Worm (Caenorhabditis elegans) whole organism, L4/young adult: ENCODE results near the gene cwp-5.

Experiments
- dao-5 ChIP-seq: sonication (generic microtip); optimal IDR thresholded peaks from 2 replicates; lab custom pipeline; 2016; ENCODE audit warnings: missing genotype, missing genetic modification characterization, moderate library complexity, missing compliant biosample characterization
- him-1 ChIP-seq: sonication (generic microtip); optimal IDR thresholded peaks from 2 replicates; lab custom pipeline; 2016; ENCODE audit warnings: missing genotype, missing genetic modification reagents, missing genetic modification characterization, missing compliant biosample characterization

DNA sequence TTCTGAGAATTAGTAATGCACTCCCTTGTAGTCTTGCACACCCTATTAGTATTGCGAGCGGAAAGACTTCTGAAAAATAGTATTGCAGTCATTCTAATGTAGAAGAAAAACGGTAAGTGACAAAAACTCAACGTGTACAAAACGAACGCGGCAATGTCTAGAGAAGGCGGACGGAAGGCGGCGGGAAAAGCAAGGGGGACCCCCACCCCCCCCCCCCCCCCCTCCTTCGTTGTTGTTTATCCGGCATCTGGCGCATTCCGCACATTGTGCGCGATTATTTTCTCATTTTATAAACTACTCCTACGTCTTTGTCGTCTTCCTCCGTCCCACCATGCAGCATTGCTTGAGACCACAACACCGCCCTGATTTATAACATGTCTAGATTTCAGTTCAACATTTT lies 12.6 kb upstream of the cwp-5 start:
- no peak for TF ChIP-seq him-1 (tag; lab: Kevin White, UChicago)
- TF ChIP-seq dao-5 = no peak
